Fruit fly (Drosophila melanogaster) whole organism, wandering third instar larva: ENCODE results near the gene Vps26.

Source experiments
- Abd-B ChIP-seq: fragments of >200 bp; optimal IDR thresholded peaks from 2 replicates; lab custom pipeline; 2017; ENCODE audit warnings: missing biosample characterization, missing genetic modification characterization
- CG32264 ChIP-seq: fragments of 200-800 bp; sonication (Bioruptor generic); optimal IDR thresholded peaks from 2 replicates; lab custom pipeline; 2016; ENCODE audit warnings: missing biosample characterization, missing genetic modification characterization
- CG9705 ChIP-seq: fragments of 200-800 bp; sonication (Bioruptor generic); optimal IDR thresholded peaks from 2 replicates; lab custom pipeline; 2018; ENCODE audit warnings: missing biosample characterization, mild to moderate bottlenecking, missing genetic modification characterization
- CrebA ChIP-seq: fragments of 200-800 bp; sonication (Bioruptor generic); optimal IDR thresholded peaks from 2 replicates; lab custom pipeline; 2016; ENCODE audit warnings: missing biosample characterization, mild to moderate bottlenecking, missing genetic modification characterization, borderline replicate concordance
- Dfd ChIP-seq: fragments of >200 bp; optimal IDR thresholded peaks from 2 replicates; lab custom pipeline; 2017; ENCODE audit warnings: missing biosample characterization, missing genetic modification characterization
- Dif ChIP-seq: fragments of 200-275, 200-300 bp; sonication (Bioruptor generic); optimal IDR thresholded peaks from 2 replicates; lab custom pipeline; 2018; ENCODE audit warnings: missing biosample characterization, missing genetic modification characterization; ENCODE audit not compliant: partially characterized antibody
- GATAd ChIP-seq: sonication (Bioruptor generic); optimal IDR thresholded peaks from 2 replicates; lab custom pipeline; 2016; ENCODE audit warnings: missing biosample characterization, missing genetic modification characterization
- HLH106 ChIP-seq: fragments of 200-800 bp; optimal IDR thresholded peaks from 3 replicates; lab custom pipeline; 2019; ENCODE audit warnings: missing biosample characterization, mild to moderate bottlenecking, missing genetic modification characterization, moderate library complexity
- Hnf4 ChIP-seq: fragments of 200-800 bp; sonication (Bioruptor generic); optimal IDR thresholded peaks from 2 replicates; lab custom pipeline; 2016; ENCODE audit warnings: missing biosample characterization, mild to moderate bottlenecking, missing genetic modification characterization
- Hr78 ChIP-seq: fragments of >200 bp; optimal IDR thresholded peaks from 2 replicates; lab custom pipeline; 2017; ENCODE audit warnings: missing biosample characterization, missing genetic modification characterization
- Hr83 ChIP-seq: fragments of 200-300 bp; sonication (Bioruptor generic); optimal IDR thresholded peaks from 2 replicates; lab custom pipeline; 2016; ENCODE audit warnings: missing biosample characterization, mild to moderate bottlenecking, missing genetic modification characterization, moderate library complexity; ENCODE audit not compliant: poor library complexity, severe bottlenecking
- Jra ChIP-seq: sonication (Bioruptor generic); optimal IDR thresholded peaks from 2 replicates; lab custom pipeline; 2016; ENCODE audit warnings: missing biosample characterization, missing genetic modification characterization
- Mio ChIP-seq: sonication (Bioruptor generic); optimal IDR thresholded peaks from 2 replicates; lab custom pipeline; 2016; ENCODE audit warnings: missing biosample characterization, missing genetic modification characterization
- Myc ChIP-seq: fragments of >200 bp; optimal IDR thresholded peaks from 2 replicates; lab custom pipeline; 2017
- N ChIP-seq: fragments of >200 bp; optimal IDR thresholded peaks from 2 replicates; lab custom pipeline; 2018; ENCODE audit warnings: missing biosample characterization, missing external identifiers, missing genetic modification characterization
- OdsH ChIP-seq: fragments of 200-800 bp; sonication (Bioruptor generic); optimal IDR thresholded peaks from 2 replicates; lab custom pipeline; 2016; ENCODE audit warnings: missing biosample characterization, mild to moderate bottlenecking, missing genetic modification characterization
- Rel ChIP-seq, 2 experiments: fragments of 200-800 bp; sonication (Bioruptor generic) in 1 of 2; optimal IDR thresholded peaks; 2 replicates in 1 of 2; 3 replicates in 1 of 2; lab custom pipeline; 2016 to 2019; ENCODE audit warnings: mild to moderate bottlenecking in 2 of 2, missing biosample characterization in 2 of 2, missing genetic modification characterization in 2 of 2, moderate library complexity in 1 of 2
- Sp1 ChIP-seq: fragments of 200-800 bp; sonication (Bioruptor generic); optimal IDR thresholded peaks from 3 replicates; lab custom pipeline; 2019; ENCODE audit warnings: missing biosample characterization, mild to moderate bottlenecking, missing genetic modification characterization, moderate library complexity
- Vsx2 ChIP-seq: fragments of 200-300, 225-300 bp; sonication (Bioruptor generic); optimal IDR thresholded peaks from 2 replicates; lab custom pipeline; 2018; ENCODE audit warnings: missing biosample characterization, missing genetic modification characterization; ENCODE audit not compliant: partially characterized antibody
- br ChIP-seq: fragments of 200-800 bp; sonication (Bioruptor generic); optimal IDR thresholded peaks from 2 replicates; lab custom pipeline; 2016; ENCODE audit warnings: missing biosample characterization, missing genetic modification characterization
- brk ChIP-seq: fragments of 200-800 bp; sonication (Bioruptor generic); optimal IDR thresholded peaks from 2 replicates; lab custom pipeline; 2016; ENCODE audit warnings: missing biosample characterization, mild to moderate bottlenecking, missing genetic modification characterization
- dl ChIP-seq, 2 experiments: fragments of 175-275, 200-275 bp in 1 of 2; fragments of 200-275 bp in 1 of 2; sonication (Bioruptor generic); optimal IDR thresholded peaks; lab custom pipeline; 2018; ENCODE audit warnings: mild to moderate bottlenecking in 2 of 2, missing biosample characterization in 2 of 2, missing genetic modification characterization in 2 of 2, moderate library complexity in 2 of 2; ENCODE audit not compliant: partially characterized antibody in 2 of 2, insufficient read depth in 1 of 2
- dsf ChIP-seq: sonication (Bioruptor generic); optimal IDR thresholded peaks from 2 replicates; lab custom pipeline; 2016; ENCODE audit warnings: missing biosample characterization, missing genetic modification characterization, borderline replicate concordance
- ey ChIP-seq: fragments of 200-800 bp; sonication (Bioruptor generic); optimal IDR thresholded peaks from 2 replicates; lab custom pipeline; 2016; ENCODE audit warnings: missing biosample characterization, missing genetic modification characterization
- foxo ChIP-seq, 2 experiments: fragments of 200-800 bp; sonication (Bioruptor generic); optimal IDR thresholded peaks; 2 replicates in 1 of 2; 3 replicates in 1 of 2; lab custom pipeline; 2016 to 2017; ENCODE audit warnings: missing biosample characterization in 2 of 2, missing genetic modification characterization in 2 of 2
- fru ChIP-seq: fragments of 200-800 bp; sonication (Bioruptor generic); optimal IDR thresholded peaks from 3 replicates; lab custom pipeline; 2016; ENCODE audit warnings: missing biosample characterization, mild to moderate bottlenecking, missing genetic modification characterization
- h ChIP-seq: fragments of 200-800 bp; sonication (Bioruptor generic); optimal IDR thresholded peaks from 3 replicates; lab custom pipeline; 2016; ENCODE audit warnings: missing biosample characterization, mild to moderate bottlenecking, missing genetic modification characterization
- jim ChIP-seq: fragments of 175-275, 200-325 bp; sonication (Bioruptor generic); optimal IDR thresholded peaks from 2 replicates; lab custom pipeline; 2016; ENCODE audit warnings: missing biosample characterization, mild to moderate bottlenecking, missing genetic modification characterization
- lola ChIP-seq: fragments of >200 bp; optimal IDR thresholded peaks from 2 replicates; lab custom pipeline; 2017; ENCODE audit warnings: missing biosample characterization, missing genetic modification characterization
- pan ChIP-seq: fragments of >200 bp; optimal IDR thresholded peaks from 2 replicates; lab custom pipeline; 2017
- psq ChIP-seq: fragments of 200-800 bp; sonication (Bioruptor generic); optimal IDR thresholded peaks from 3 replicates; lab custom pipeline; 2017; ENCODE audit warnings: missing biosample characterization, mild to moderate bottlenecking, missing genetic modification characterization, moderate library complexity
- rgr ChIP-seq: fragments of 200-800 bp; sonication (Bioruptor generic); optimal IDR thresholded peaks from 3 replicates; lab custom pipeline; 2016; ENCODE audit warnings: missing biosample characterization, mild to moderate bottlenecking, missing genetic modification characterization
- sage ChIP-seq: fragments of 200-800 bp; sonication (Bioruptor generic); optimal IDR thresholded peaks from 2 replicates; lab custom pipeline; 2016; ENCODE audit warnings: missing biosample characterization, mild to moderate bottlenecking, missing genetic modification characterization
- sv ChIP-seq: fragments of 200-800 bp; sonication (Bioruptor generic); optimal IDR thresholded peaks from 3 replicates; lab custom pipeline; 2016; ENCODE audit warnings: missing biosample characterization, missing genetic modification characterization
- tai ChIP-seq: sonication (Bioruptor generic); optimal IDR thresholded peaks from 2 replicates; lab custom pipeline; 2016; ENCODE audit warnings: missing biosample characterization, missing genetic modification characterization
- usp ChIP-seq: fragments of >200 bp; optimal IDR thresholded peaks from 2 replicates; lab custom pipeline; 2017; ENCODE audit warnings: missing biosample characterization, missing genetic modification characterization
- woc ChIP-seq: sonication (Bioruptor generic); optimal IDR thresholded peaks from 2 replicates; lab custom pipeline; 2016; ENCODE audit warnings: missing biosample characterization, mild to moderate bottlenecking, missing genetic modification characterization

The Vps26 gene

dm6 chrX:1880779-1881178 is 7.1 kb downstream of the Vps26 start:
- TF ChIP-seq brk (no peak), lola (GFP tag; lab: Kevin White, UChicago) (no peak), Hnf4 (GFP tag; lab: Kevin White, UChicago) (no peak), br (no peak), tai (GFP tag; lab: Kevin White, UChicago) (no peak), Jra (GFP tag; lab: Kevin White, UChicago) (no peak), CG32264 (GFP tag; lab: Kevin White, UChicago) (no peak)

DNA sequence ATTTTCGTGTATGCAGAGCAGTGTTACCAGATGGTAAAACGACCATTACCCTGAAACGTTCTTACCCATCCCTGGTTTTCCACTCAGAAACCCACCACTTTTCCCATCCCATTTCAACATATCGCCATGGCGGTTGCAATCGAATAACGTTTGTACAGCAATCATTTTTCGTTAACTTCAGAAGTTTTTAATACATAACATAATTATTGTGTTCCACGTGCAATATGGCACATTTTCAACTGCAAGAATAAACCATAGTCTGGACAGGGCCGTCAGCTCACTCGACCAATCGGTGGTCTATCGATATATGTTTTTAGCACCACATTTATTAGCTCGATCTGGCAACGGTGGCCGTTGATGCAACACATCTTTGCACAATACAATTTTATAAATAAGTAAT is 16.3 kb downstream of the Vps26 start, which contains the start of the genes trr and mRpL16:
trr (minus strand) TSS at position 25 of the 400 bp plus-strand sequence.
mRpL16 (plus strand) TSS at position 331 of the 400 bp plus-strand sequence.
- TF ChIP-seq Abd-B (GFP tag; lab: Kevin White, UChicago) (no peak), Vsx2 (no peak), Dif (no peak), Jra (GFP tag; lab: Kevin White, UChicago) (no peak), psq (GFP tag; lab: Kevin White, UChicago) (no peak), dl (GFP tag; optimal IDR thresholded peaks at IDR 0.05; lab: Kevin White, UChicago; ENCODE audit: insufficient read depth in 1 of 2, partially characterized antibody in 2 of 2) (no peak), woc (GFP tag; lab: Kevin White, UChicago) (no peak), br (no peak), Hr83 (GFP tag; lab: Kevin White, UChicago) (no peak), Rel (GFP tag; optimal IDR thresholded peaks at IDR 0.05; lab: Kevin White, UChicago) (no peak), Rel (tag; optimal IDR thresholded peaks at IDR 0.05; lab: Kevin White, UChicago) (peak; percentile 52), CG9705 (GFP tag; lab: Kevin White, UChicago) (peak; percentile 33), sv (GFP tag; lab: Kevin White, UChicago) (no peak), dsf (GFP tag; lab: Kevin White, UChicago) (no peak), Myc (lab: Kevin White, UChicago) (peak; percentile 63), lola (GFP tag; lab: Kevin White, UChicago) (no peak), Mio (GFP tag; lab: Kevin White, UChicago) (no peak), rgr (GFP tag; lab: Kevin White, UChicago) (no peak), CG32264 (GFP tag; lab: Kevin White, UChicago) (no peak), pan (lab: Kevin White, UChicago) (no peak), Sp1 (GFP tag; lab: Kevin White, UChicago) (peak; percentile 43), Dfd (GFP tag; lab: Kevin White, UChicago) (no peak), Hr78 (GFP tag; lab: Kevin White, UChicago) (no peak), OdsH (GFP tag; lab: Kevin White, UChicago) (no peak), h (GFP tag; lab: Kevin White, UChicago) (no peak), Hnf4 (GFP tag; lab: Kevin White, UChicago) (no peak), sage (GFP tag; lab: Kevin White, UChicago) (no peak), GATAd (GFP tag; lab: Kevin White, UChicago) (no peak), tai (GFP tag; lab: Kevin White, UChicago) (no peak), brk (no peak), N (no peak), fru (GFP tag; lab: Kevin White, UChicago) (no peak), foxo (GFP tag; optimal IDR thresholded peaks at IDR 0.05; lab: Kevin White, UChicago) (no peak), jim (GFP tag; lab: Kevin White, UChicago) (no peak), CrebA (GFP tag; lab: Kevin White, UChicago) (no peak), ey (GFP tag; lab: Kevin White, UChicago) (no peak), HLH106 (tag; lab: Kevin White, UChicago) (peak; percentile 58)

DNA sequence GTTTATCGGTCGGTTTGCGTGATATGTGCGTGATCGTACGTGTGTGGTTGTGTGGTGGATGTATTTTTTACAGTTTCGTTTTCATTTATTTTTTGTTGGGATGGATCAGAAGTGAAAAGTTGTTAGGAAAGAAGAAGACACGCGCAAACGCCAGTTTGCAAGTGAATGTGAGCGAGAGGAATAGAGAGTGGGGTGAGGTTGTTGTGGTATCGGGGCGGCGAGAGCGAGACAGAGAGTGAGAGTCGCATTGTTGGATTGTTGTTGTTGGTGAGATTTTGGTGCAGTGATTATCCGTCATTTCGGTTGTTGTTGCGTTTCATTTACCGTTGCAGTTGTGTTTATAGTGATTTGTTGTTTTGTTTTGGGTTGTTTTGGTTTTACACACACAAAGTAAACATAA is 19.9 kb downstream of the Vps26 start:
- TF ChIP-seq dl (GFP tag; optimal IDR thresholded peaks at IDR 0.05; lab: Kevin White, UChicago; ENCODE audit: insufficient read depth in 1 of 2, partially characterized antibody in 2 of 2): no peak
- TF ChIP-seq Mio (GFP tag; lab: Kevin White, UChicago): no peak
- TF ChIP-seq usp (GFP tag; lab: Kevin White, UChicago): no peak
- TF ChIP-seq lola (GFP tag; lab: Kevin White, UChicago): no peak
- no peak for TF ChIP-seq tai (GFP tag; lab: Kevin White, UChicago)
- TF ChIP-seq Sp1 (GFP tag; lab: Kevin White, UChicago): no peak
- no peak for TF ChIP-seq Jra (GFP tag; lab: Kevin White, UChicago)
- TF ChIP-seq Dfd (GFP tag; lab: Kevin White, UChicago): no peak
- TF ChIP-seq OdsH (GFP tag; lab: Kevin White, UChicago): no peak
- TF ChIP-seq Myc (lab: Kevin White, UChicago): no peak
- no peak for TF ChIP-seq jim (GFP tag; lab: Kevin White, UChicago)
- TF ChIP-seq woc (GFP tag; lab: Kevin White, UChicago): no peak
- TF ChIP-seq Vsx2: no peak
- TF ChIP-seq brk: no peak
- no peak for TF ChIP-seq N
- no peak for TF ChIP-seq psq (GFP tag; lab: Kevin White, UChicago)
- no peak for TF ChIP-seq pan (lab: Kevin White, UChicago)
